Fruit fly (Drosophila melanogaster): ENCODE measurements around the gene ymp.

Gene ymp

DNA sequence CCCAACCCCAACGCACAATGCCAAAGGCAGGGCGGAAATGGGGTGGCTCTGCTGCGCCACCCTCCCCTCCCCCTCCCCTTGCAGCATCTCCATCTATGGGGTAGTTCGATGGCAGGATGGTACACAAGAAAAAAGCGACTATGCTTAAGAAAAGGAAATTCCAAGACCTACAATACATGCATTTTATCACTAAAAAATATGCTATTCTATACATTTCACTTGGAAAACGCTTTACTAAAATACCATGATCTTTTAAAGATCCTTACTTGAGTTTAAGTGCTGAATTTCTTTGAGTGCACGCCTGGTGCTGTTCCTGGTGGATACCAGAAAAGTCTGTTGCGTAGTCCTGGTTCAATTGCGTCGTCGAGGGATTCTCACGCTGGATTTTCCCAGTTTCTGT is 22.2 kb upstream of the ymp start (continued):
- TF ChIP-seq zen (tag; optimal IDR thresholded peaks at IDR 0.05) (no peak), br (optimal IDR thresholded peaks at IDR 0.05) (no peak), CG6765 (GFP tag; optimal IDR thresholded peaks at IDR 0.05) (peak; percentile 48), CG10654 (GFP tag; optimal IDR thresholded peaks at IDR 0.05) (peak; percentile 45), twi (tag; optimal IDR thresholded peaks at IDR 0.05) (no peak), fru (optimal IDR thresholded peaks at IDR 0.05) (no peak), tll (GFP tag; optimal IDR thresholded peaks at IDR 0.05) (no peak), sens-2 (GFP tag; IDR thresholded peaks at IDR 0.05) (peak; percentile 26; the same call in 1 of the 2 replicates), bigmax (GFP tag; optimal IDR thresholded peaks at IDR 0.05) (no peak), CG10321 (GFP tag; IDR thresholded peaks at IDR 0.05) (no peak), CG6683 (GFP tag; optimal IDR thresholded peaks at IDR 0.05) (no peak), CG31365 (tag; optimal IDR thresholded peaks at IDR 0.05) (peak; percentile 31), mld (GFP tag; IDR thresholded peaks at IDR 0.05; ENCODE audit: partially characterized antibody) (no peak), CG4328 (GFP tag; optimal IDR thresholded peaks at IDR 0.05) (peak; percentile 30), Chrac-16 (GFP tag; optimal IDR thresholded peaks at IDR 0.05) (peak; percentile 40), pros (GFP tag; optimal IDR thresholded peaks at IDR 0.05) (peak; percentile 91), nom (GFP tag; optimal IDR thresholded peaks at IDR 0.05) (no peak), ERR (GFP tag; optimal IDR thresholded peaks at IDR 0.05) (peak; percentile 36), CG8290 (GFP tag; optimal IDR thresholded peaks at IDR 0.05) (no peak), CG8290 (tag; optimal IDR thresholded peaks at IDR 0.05) (peak in 1 of 2 experiments; percentile 14), crol (GFP tag; IDR thresholded peaks at IDR 0.05) (peak; percentile 80), Ada2b (GFP tag; IDR thresholded peaks at IDR 0.05) (peak; percentile 79), Trl (optimal IDR thresholded peaks at IDR 0.05) (no peak), Trl (GFP tag; optimal IDR thresholded peaks at IDR 0.05) (peak; percentile 62), CG1024 (GFP tag; IDR thresholded peaks at IDR 0.05) (peak; percentile 60), CG10274 (GFP tag; optimal IDR thresholded peaks at IDR 0.05) (no peak), Rfx (GFP tag; IDR thresholded peaks at IDR 0.05) (peak; percentile 69), lab (GFP tag; optimal IDR thresholded peaks at IDR 0.05) (peak; percentile 87), CG4282 (GFP tag; optimal IDR thresholded peaks at IDR 0.05) (no peak), CG6791 (GFP tag; IDR thresholded peaks at IDR 0.05; ENCODE audit: partially characterized antibody) (no peak), dm (GFP tag; optimal IDR thresholded peaks at IDR 0.05) (peak; percentile 9), dmrt11E (tag; optimal IDR thresholded peaks at IDR 0.05) (peak; percentile 33), scrt (GFP tag; optimal IDR thresholded peaks at IDR 0.05) (peak; percentile 59), CG9932 (GFP tag; IDR thresholded peaks at IDR 0.05) (peak; percentile 56), Ptx1 (GFP tag; IDR thresholded peaks at IDR 0.05) (peak; percentile 81), CG6854 (GFP tag; optimal IDR thresholded peaks at IDR 0.05) (peak; percentile 24), sim (GFP tag; IDR thresholded peaks at IDR 0.05) (peak; percentile 48; the same call in 1 of the 2 replicates), ap (GFP tag; IDR thresholded peaks at IDR 0.05) (peak; percentile 29; the same call in 1 of the 2 replicates), CG9727 (GFP tag; optimal IDR thresholded peaks at IDR 0.05) (peak; percentile 56), Oaz (GFP tag; IDR thresholded peaks at IDR 0.05) (0 out of 2 replicates have a peak, but pooled peaks have one; percentile 11), Tbp (GFP tag; optimal IDR thresholded peaks at IDR 0.05) (no peak), CG10209 (GFP tag; optimal IDR thresholded peaks at IDR 0.05) (peak; percentile 61), Taf1 (GFP tag; IDR thresholded peaks at IDR 0.05) (peak; percentile 44; the same call in 1 of the 2 replicates), pan (optimal IDR thresholded peaks at IDR 0.05) (no peak), pan (GFP tag; optimal IDR thresholded peaks at IDR 0.05 in 1 of 2, IDR thresholded peaks at IDR 0.05 in 1 of 2) (peak in 1 of 2 experiments; percentile 75), B-H2 (GFP tag; optimal IDR thresholded peaks at IDR 0.05) (peak; percentile 15), chinmo (GFP tag; IDR thresholded peaks at IDR 0.05; ENCODE audit: partially characterized antibody) (no peak), ara (GFP tag; IDR thresholded peaks at IDR 0.05) (peak; percentile 81), mirr (GFP tag; optimal IDR thresholded peaks at IDR 0.05) (no peak), CG16779 (GFP tag; IDR thresholded peaks at IDR 0.05) (no peak), Aef1 (GFP tag; IDR thresholded peaks at IDR 0.05) (peak; percentile 64; the same call in 2 of the 3 replicates), Camta (GFP tag; optimal IDR thresholded peaks at IDR 0.05) (peak; percentile 13), CG8765 (GFP tag; IDR thresholded peaks at IDR 0.05) (peak; percentile 50; the same call in 1 of the 2 replicates)

Data from whole organism, embryonic.